Worm (Caenorhabditis elegans) whole organism, late embryonic: ENCODE measurements around the gene K01G12.22.

Experiments used
- C08G9.2 ChIP-seq: sonication (generic microtip); optimal IDR thresholded peaks from 2 replicates; lab custom pipeline; 2016; ENCODE audit warnings: mild to moderate bottlenecking, missing genetic modification characterization, moderate library complexity, missing compliant biosample characterization
- F13H6.1 ChIP-seq: sonication (generic microtip); optimal IDR thresholded peaks from 2 replicates; lab custom pipeline; 2016; ENCODE audit warnings: missing genetic modification characterization, missing compliant biosample characterization
- T23F11.4 ChIP-seq: fragments of 200-800 bp; sonication (Bioruptor generic); optimal IDR thresholded peaks from 2 replicates; lab custom pipeline; 2018; ENCODE audit warnings: mild to moderate bottlenecking, missing genetic modification characterization, missing compliant biosample characterization
- ahr-1 ChIP-seq: sonication (generic microtip); optimal IDR thresholded peaks from 2 replicates; lab custom pipeline; 2016; ENCODE audit warnings: missing genetic modification characterization, missing compliant biosample characterization
- ceh-14 ChIP-seq: sonication (generic microtip); optimal IDR thresholded peaks from 2 replicates; lab custom pipeline; 2016; ENCODE audit warnings: missing genotype, missing genetic modification characterization, missing compliant biosample characterization
- ceh-2 ChIP-seq: sonication (generic microtip); optimal IDR thresholded peaks from 2 replicates; lab custom pipeline; 2016; ENCODE audit warnings: missing genotype, missing genetic modification characterization, missing compliant biosample characterization
- ceh-31 ChIP-seq: sonication (generic microtip); optimal IDR thresholded peaks from 2 replicates; lab custom pipeline; 2016; ENCODE audit warnings: missing genetic modification characterization, missing compliant biosample characterization
- ceh-34 ChIP-seq: sonication (generic microtip); optimal IDR thresholded peaks from 2 replicates; lab custom pipeline; 2016; ENCODE audit warnings: mild to moderate bottlenecking, missing genetic modification characterization, missing compliant biosample characterization
- ceh-45 ChIP-seq: fragments of 200-800 bp; sonication (Bioruptor generic); IDR thresholded peaks from 2 replicates; pipeline ENCODE4 v1.3.6; 2022; ENCODE audit warnings: missing genetic modification reagents, missing genetic modification characterization, missing compliant biosample characterization
- ceh-6 ChIP-seq: fragments of 200-800 bp; sonication (Bioruptor generic); optimal IDR thresholded peaks from 2 replicates; lab custom pipeline; 2018; ENCODE audit warnings: mild to moderate bottlenecking, missing genetic modification characterization, missing compliant biosample characterization
- che-1 ChIP-seq: sonication (generic microtip); optimal IDR thresholded peaks from 2 replicates; lab custom pipeline; 2016; ENCODE audit warnings: mild to moderate bottlenecking, missing genetic modification characterization, missing compliant biosample characterization
- dmd-4 ChIP-seq: sonication (generic microtip); optimal IDR thresholded peaks from 2 replicates; lab custom pipeline; 2016; ENCODE audit warnings: borderline replicate concordance, missing genetic modification characterization, missing compliant biosample characterization
- ets-4 ChIP-seq: sonication (generic microtip); optimal IDR thresholded peaks from 2 replicates; lab custom pipeline; 2016; ENCODE audit warnings: missing genetic modification characterization, missing compliant biosample characterization
- fkh-10 ChIP-seq: fragments of 150-350 bp; optimal IDR thresholded peaks from 2 replicates; lab custom pipeline; 2014; ENCODE audit warnings: missing biosample characterization, missing genetic modification reagents, missing genetic modification characterization
- gmeb-2 ChIP-seq: sonication (generic microtip); optimal IDR thresholded peaks from 2 replicates; lab custom pipeline; 2016; ENCODE audit warnings: missing genetic modification characterization, inconsistent platforms, missing compliant biosample characterization
- lim-6 ChIP-seq: sonication (generic microtip); optimal IDR thresholded peaks from 2 replicates; lab custom pipeline; 2016; ENCODE audit warnings: missing genetic modification characterization, missing compliant biosample characterization
- mec-3 ChIP-seq: sonication (generic microtip); optimal IDR thresholded peaks from 2 replicates; lab custom pipeline; 2016; ENCODE audit warnings: borderline replicate concordance, missing genetic modification characterization, missing compliant biosample characterization
- nfya-1 ChIP-seq: sonication (generic microtip); optimal IDR thresholded peaks from 2 replicates; lab custom pipeline; 2017; ENCODE audit warnings: missing genetic modification characterization, mild to moderate bottlenecking, missing compliant biosample characterization, antibody characterized with exemption, moderate library complexity
- nhr-232 ChIP-seq: sonication (generic microtip); optimal IDR thresholded peaks from 2 replicates; lab custom pipeline; 2016; ENCODE audit warnings: missing genetic modification characterization, missing compliant biosample characterization
- npax-4 ChIP-seq: sonication (generic microtip); optimal IDR thresholded peaks from 2 replicates; lab custom pipeline; 2016; ENCODE audit warnings: missing genetic modification characterization, missing compliant biosample characterization
- odd-2 ChIP-seq: sonication (generic microtip); optimal IDR thresholded peaks from 2 replicates; lab custom pipeline; 2017; ENCODE audit warnings: antibody characterized with exemption, mild to moderate bottlenecking, missing genetic modification characterization, missing compliant biosample characterization
- pag-3 ChIP-seq: sonication (generic microtip); optimal IDR thresholded peaks from 2 replicates; lab custom pipeline; 2016; ENCODE audit warnings: missing compliant biosample characterization, missing genetic modification characterization, borderline replicate concordance
- pat-9 ChIP-seq: fragments of 200-800 bp; sonication (Bioruptor generic); optimal IDR thresholded peaks from 2 replicates; lab custom pipeline; 2018; ENCODE audit warnings: mild to moderate bottlenecking, missing genetic modification characterization, moderate library complexity, missing compliant biosample characterization
- pax-1 ChIP-seq: fragments of 150-350 bp; optimal IDR thresholded peaks from 2 replicates; lab custom pipeline; 2014; ENCODE audit warnings: missing biosample characterization, missing genetic modification characterization
- ref-2 ChIP-seq: sonication (generic microtip); optimal IDR thresholded peaks from 2 replicates; lab custom pipeline; 2016; ENCODE audit warnings: missing genetic modification characterization, missing compliant biosample characterization
- rnt-1 ChIP-seq: sonication (generic microtip); optimal IDR thresholded peaks from 2 replicates; lab custom pipeline; 2016; ENCODE audit warnings: missing genetic modification characterization, missing compliant biosample characterization
- sdc-2 ChIP-seq: sonication (generic microtip); optimal IDR thresholded peaks from 2 replicates; lab custom pipeline; 2016; ENCODE audit warnings: missing genotype, missing genetic modification characterization, missing compliant biosample characterization
- sox-4 ChIP-seq: sonication (generic microtip); optimal IDR thresholded peaks from 2 replicates; lab custom pipeline; 2017; ENCODE audit warnings: mild to moderate bottlenecking, missing genetic modification characterization, inconsistent platforms, missing compliant biosample characterization
- tbx-2 ChIP-seq: sonication (generic microtip); optimal IDR thresholded peaks from 2 replicates; lab custom pipeline; 2016; ENCODE audit warnings: missing genetic modification characterization, missing compliant biosample characterization
- tbx-7 ChIP-seq: sonication (generic microtip); optimal IDR thresholded peaks from 2 replicates; lab custom pipeline; 2016; ENCODE audit warnings: missing genotype, missing genetic modification characterization, missing compliant biosample characterization
- ttx-3 ChIP-seq: sonication (generic microtip); optimal IDR thresholded peaks from 2 replicates; lab custom pipeline; 2016; ENCODE audit warnings: missing genetic modification reagents, missing genetic modification characterization, missing compliant biosample characterization
- unc-3 ChIP-seq, 2 experiments: fragments of 200-800 bp in 1 of 2; sonication (Bioruptor generic) in 1 of 2; sonication (generic microtip) in 1 of 2; conservative IDR thresholded peaks in 1 of 2; optimal IDR thresholded peaks in 1 of 2; 2 replicates each; pipeline versions ENCODE4 v1.3.6 to Lab custom; 2016 to 2022; ENCODE audit warnings: missing compliant biosample characterization in 2 of 2, missing genetic modification characterization in 2 of 2, missing genetic modification reagents in 1 of 2
- unc-55 ChIP-seq: sonication (generic microtip); optimal IDR thresholded peaks from 2 replicates; lab custom pipeline; 2017; ENCODE audit warnings: missing biosample characterization, missing genetic modification reagents, missing genetic modification characterization
- zip-5 ChIP-seq: sonication (generic microtip); optimal IDR thresholded peaks from 2 replicates; lab custom pipeline; 2016; ENCODE audit warnings: missing genetic modification characterization, missing compliant biosample characterization

The K01G12.22 gene

ce11 chrIV:14227138-14227537 is 35.1 kb downstream of the K01G12.22 start:
- TF ChIP-seq ceh-31 (tag; lab: Kevin White, UChicago): no peak
- TF ChIP-seq ceh-2: no peak
- TF ChIP-seq npax-4 (tag; lab: Kevin White, UChicago): no peak
- no peak for TF ChIP-seq ref-2 (tag; lab: Kevin White, UChicago)
- no peak for TF ChIP-seq sdc-2 (tag; lab: Kevin White, UChicago)
- TF ChIP-seq, all 69 proteins: peak for 0

- TF ChIP-seq ttx-3 (tag; lab: Kevin White, UChicago) (no peak), gmeb-2 (tag; lab: Kevin White, UChicago) (no peak), ceh-31 (tag; lab: Kevin White, UChicago) (no peak), che-1 (tag; lab: Kevin White, UChicago) (no peak), unc-3 (GFP tag; conservative IDR thresholded peaks at IDR 0.05; lab: Robert Waterston, UW) (no peak), unc-3 (tag; optimal IDR thresholded peaks at IDR 0.05; lab: Kevin White, UChicago) (no peak), ref-2 (tag; lab: Kevin White, UChicago) (no peak), pag-3 (tag; lab: Kevin White, UChicago) (no peak), ceh-45 (no peak)
Observed at ce11 chrIV:14228069-14228468, 36.0 kb downstream of the K01G12.22 start, which contains the start of gene F02H6.7. Gene F02H6.7 (minus strand): TSS chrIV:14228169.

ce11 chrIV:14230799-14231198 is 38.8 kb downstream of the K01G12.22 start, which contains the start of gene F02H6.6:
Gene F02H6.6 (minus strand): TSS chrIV:14230899.
- TF ChIP-seq mec-3 (no peak), C08G9.2 (tag; lab: Kevin White, UChicago) (no peak)
- TF ChIP-seq, all 69 proteins: peak for 0

ce11 chrIV:14238976-14239375 is 47.0 kb downstream of the K01G12.22 start, which contains the start of gene Y64G10A.1:
Gene Y64G10A.1 (minus strand): TSS chrIV:14239076.
- no peak for TF ChIP-seq pag-3 (tag; lab: Kevin White, UChicago)
- TF ChIP-seq nhr-232 (tag; lab: Kevin White, UChicago): no peak
- no peak for TF ChIP-seq ttx-3 (tag; lab: Kevin White, UChicago)
- no peak for TF ChIP-seq F13H6.1 (tag; lab: Kevin White, UChicago)
- no peak for TF ChIP-seq gmeb-2 (tag; lab: Kevin White, UChicago)
- TF ChIP-seq rnt-1 (tag; lab: Kevin White, UChicago): no peak
- no peak for TF ChIP-seq fkh-10
- no peak for TF ChIP-seq ceh-34
- TF ChIP-seq dmd-4 (tag; lab: Kevin White, UChicago): no peak
- TF ChIP-seq C08G9.2 (tag; lab: Kevin White, UChicago): no peak
- no peak for TF ChIP-seq npax-4 (tag; lab: Kevin White, UChicago)
- no peak for TF ChIP-seq unc-55 (GFP tag; lab: Kevin White, UChicago)
- TF ChIP-seq ceh-6 (GFP tag; lab: Kevin White, UChicago): no peak
- TF ChIP-seq sox-4 (tag; lab: Kevin White, UChicago): no peak
- no peak for TF ChIP-seq ceh-14
- TF ChIP-seq, all 69 proteins: peak for 0

ce11 chrIV:14241382-14242122 is 49.5 kb downstream of the K01G12.22 start, which contains the start of gene Y64G10A.10:
Gene Y64G10A.10 (minus strand): TSS chrIV:14241432.
- TF ChIP-seq unc-3 (GFP tag; conservative IDR thresholded peaks at IDR 0.05; lab: Robert Waterston, UW) (no peak), unc-3 (tag; optimal IDR thresholded peaks at IDR 0.05; lab: Kevin White, UChicago) (no peak), unc-55 (GFP tag; lab: Kevin White, UChicago) (no peak), ets-4 (no peak), ceh-2 (no peak), nhr-232 (tag; lab: Kevin White, UChicago) (no peak), T23F11.4 (GFP tag; lab: Kevin White, UChicago) (no peak), pax-1 (tag; lab: Kevin White, UChicago) (no peak), pat-9 (tag; lab: Kevin White, UChicago) (no peak), ceh-34 (no peak), nfya-1 (tag; lab: Kevin White, UChicago) (no peak), lim-6 (no peak), ahr-1 (tag; lab: Kevin White, UChicago) (no peak), zip-5 (no peak), tbx-7 (tag; lab: Kevin White, UChicago) (no peak), odd-2 (tag; lab: Kevin White, UChicago) (no peak), tbx-2 (tag; lab: Kevin White, UChicago) (no peak)
